Fruit fly (Drosophila melanogaster) whole organism, pupa: ENCODE results near the gene CG17784.

Source experiments
- CG10348 ChIP-seq: fragments of 200-800 bp; sonication (Bioruptor generic); IDR thresholded peaks from 2 replicates; pipeline ENCODE4 v1.3.6; 2022; ENCODE audit warnings: missing biosample characterization, missing genetic modification characterization
- CG12605 ChIP-seq: fragments of 200-800 bp; sonication (Bioruptor generic); IDR thresholded peaks from 2 replicates; pipeline ENCODE4 v1.3.6; 2022; ENCODE audit warnings: missing biosample characterization, missing genetic modification characterization
- CG13204 ChIP-seq: fragments of 200-800 bp; sonication (Bioruptor generic); optimal IDR thresholded peaks from 2 replicates; lab custom pipeline; 2018; ENCODE audit warnings: missing biosample characterization, mild to moderate bottlenecking, missing genetic modification characterization, moderate library complexity
- CG14655 ChIP-seq: fragments of 200-800 bp; sonication (Bioruptor generic); optimal IDR thresholded peaks from 3 replicates; lab custom pipeline; 2017; ENCODE audit warnings: mild to moderate bottlenecking, missing biosample characterization, missing genetic modification reagents, missing genetic modification characterization
- CG15710 ChIP-seq: fragments of 200-800 bp; sonication (Bioruptor generic); optimal IDR thresholded peaks from 2 replicates; lab custom pipeline; 2018; ENCODE audit warnings: missing biosample characterization, mild to moderate bottlenecking, missing genetic modification characterization, moderate library complexity
- CG17806 ChIP-seq: fragments of 200-800 bp; sonication (Bioruptor generic); optimal IDR thresholded peaks from 2 replicates; lab custom pipeline; 2018; ENCODE audit warnings: missing biosample characterization, mild to moderate bottlenecking, missing genetic modification characterization, moderate library complexity
- CG32121 ChIP-seq: fragments of 200-800 bp; sonication (Bioruptor generic); IDR thresholded peaks from 2 replicates; pipeline ENCODE4 v1.3.6; 2022; ENCODE audit warnings: missing biosample characterization, missing genetic modification characterization
- CG34367 ChIP-seq: fragments of 200-800 bp; sonication (Bioruptor generic); optimal IDR thresholded peaks from 2 replicates; lab custom pipeline; 2018; ENCODE audit warnings: missing biosample characterization, mild to moderate bottlenecking, missing genetic modification characterization
- CG4496 ChIP-seq: fragments of 200-800 bp; sonication (Bioruptor generic); IDR thresholded peaks from 3 replicates; pipeline ENCODE4 v1.3.6; 2022; ENCODE audit warnings: missing biosample characterization, missing genetic modification characterization
- CG8159 ChIP-seq: fragments of 200-800 bp; sonication (Bioruptor generic); optimal IDR thresholded peaks from 3 replicates; lab custom pipeline; 2018; ENCODE audit warnings: missing biosample characterization, mild to moderate bottlenecking, missing genetic modification characterization, moderate library complexity
- CG8301 ChIP-seq: fragments of 200-800 bp; sonication (Bioruptor generic); optimal IDR thresholded peaks from 2 replicates; lab custom pipeline; 2018; ENCODE audit warnings: missing biosample characterization, mild to moderate bottlenecking, missing genetic modification characterization
- CG9948 ChIP-seq: fragments of 200-800 bp; sonication (Bioruptor generic); optimal IDR thresholded peaks from 2 replicates; lab custom pipeline; 2018; ENCODE audit warnings: missing biosample characterization, mild to moderate bottlenecking, missing genetic modification characterization, moderate library complexity
- D1 ChIP-seq: fragments of 200-800 bp; sonication (Bioruptor generic); optimal IDR thresholded peaks from 2 replicates; lab custom pipeline; 2018; ENCODE audit warnings: missing biosample characterization, mild to moderate bottlenecking, missing genetic modification characterization, moderate library complexity
- EcR ChIP-seq: fragments of 200-800 bp; sonication (Bioruptor generic); optimal IDR thresholded peaks from 3 replicates; lab custom pipeline; 2019; ENCODE audit warnings: missing biosample characterization, missing genetic modification characterization, mild to moderate bottlenecking, moderate library complexity, missing genetic modification reagents
- Ets98B ChIP-seq: fragments of 200-800 bp; sonication (Bioruptor generic); IDR thresholded peaks from 2 replicates; pipeline ENCODE4 v1.3.6; 2022; ENCODE audit warnings: missing biosample characterization, missing genetic modification characterization
- Pif1A ChIP-seq: fragments of 200-800 bp; sonication (Bioruptor generic); optimal IDR thresholded peaks from 3 replicates; lab custom pipeline; 2016; ENCODE audit warnings: missing biosample characterization, missing genetic modification characterization
- Pif1B ChIP-seq: fragments of 200-800 bp; sonication (Bioruptor generic); optimal IDR thresholded peaks from 3 replicates; lab custom pipeline; 2016; ENCODE audit warnings: missing biosample characterization, missing genetic modification characterization
- Snoo ChIP-seq: fragments of 200-800 bp; sonication (Bioruptor generic); optimal IDR thresholded peaks from 3 replicates; lab custom pipeline; 2017; ENCODE audit warnings: missing biosample characterization, mild to moderate bottlenecking, missing genetic modification characterization, inconsistent platforms
- fd96Ca ChIP-seq: fragments of 200-800 bp; sonication (Bioruptor generic); IDR thresholded peaks from 3 replicates; pipeline ENCODE4 v1.3.6; 2022; ENCODE audit warnings: missing biosample characterization, missing genetic modification characterization
- gl ChIP-seq: fragments of 200-800 bp; sonication (Bioruptor generic); optimal IDR thresholded peaks from 2 replicates; lab custom pipeline; 2018; ENCODE audit warnings: missing biosample characterization, mild to moderate bottlenecking, missing genetic modification characterization
- rn ChIP-seq: fragments of 200-800 bp; sonication (Bioruptor generic); IDR thresholded peaks from 2 replicates; pipeline ENCODE4 v1.3.6; 2022; ENCODE audit warnings: missing biosample characterization, missing genetic modification characterization

The CG17784 gene

dm6 chr3R:24333182-24333808 lies 31.5 kb downstream of the CG17784 start, which contains the start of the genes Rrp5 and Dis3:
TSS of gene Rrp5 (minus strand) at chr3R:24333316.
TSS of gene Dis3 (plus strand) at chr3R:24333433.
- TF ChIP-seq fd96Ca (peak; percentile 41; the same call in 1 of the 3 replicates), CG12605 (GFP tag; lab: Robert Waterston, UW) (no peak), Pif1A (GFP tag; lab: Kevin White, UChicago) (no peak), CG4496 (peak; percentile 35; the same call in 1 of the 3 replicates)
- TF ChIP-seq, all 21 proteins: peak for 2

dm6 chr3R:24320342-24320711 lies 44.5 kb downstream of the CG17784 start:
- no peak for TF ChIP-seq CG32121 (GFP tag; lab: Robert Waterston, UW)
- TF ChIP-seq gl (tag; lab: Kevin White, UChicago) = no peak
- no peak for TF ChIP-seq CG17806
- peak; percentile 12; the same call in 1 of the 2 replicates for TF ChIP-seq Ets98B
- no peak for TF ChIP-seq CG12605 (GFP tag; lab: Robert Waterston, UW)
- TF ChIP-seq CG13204 (GFP tag; lab: Kevin White, UChicago) = no peak
- TF ChIP-seq, all 21 proteins: peak for 1

DNA sequence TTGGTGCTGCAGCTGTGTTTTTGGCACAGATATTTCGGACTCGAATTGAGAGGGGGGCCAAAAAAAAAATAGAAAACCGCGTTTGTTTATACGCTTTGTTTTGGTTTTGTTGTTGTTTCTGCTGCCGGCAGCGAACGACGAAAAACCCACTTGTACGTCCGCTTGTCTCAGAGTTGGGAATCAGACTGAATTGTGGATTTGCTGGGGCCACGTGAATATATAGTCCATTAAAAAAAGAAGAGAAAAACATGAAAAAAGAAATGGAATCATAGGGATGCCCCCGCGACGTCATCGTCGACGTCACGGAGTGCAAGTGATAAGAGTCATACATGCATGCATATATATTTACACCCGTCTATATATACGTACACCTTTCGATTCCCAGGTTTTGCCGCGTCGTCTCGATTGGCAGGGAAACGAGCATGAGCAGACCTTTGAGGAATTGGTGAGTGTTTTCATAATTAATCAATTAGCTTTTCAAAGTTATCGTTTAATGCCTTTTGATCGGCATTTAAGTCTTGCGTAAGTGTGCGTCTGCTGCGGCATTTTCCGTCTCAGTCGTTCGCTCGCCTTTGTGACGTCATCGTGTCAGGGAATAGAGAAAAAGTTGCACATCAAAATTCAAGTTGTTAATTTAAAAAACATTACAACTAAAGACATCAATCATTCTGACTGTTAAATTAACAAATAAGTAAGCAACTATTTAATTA lies 45.0 kb downstream of the CG17784 start:
- no peak for TF ChIP-seq CG10348 (GFP tag; lab: Robert Waterston, UW)
- TF ChIP-seq Snoo = no peak
- TF ChIP-seq CG8159 = no peak
- TF ChIP-seq CG13204 (GFP tag; lab: Kevin White, UChicago) = no peak
- TF ChIP-seq gl (tag; lab: Kevin White, UChicago) = peak; percentile 39
- no peak for TF ChIP-seq CG8301 (tag; lab: Kevin White, UChicago)
- TF ChIP-seq CG32121 (GFP tag; lab: Robert Waterston, UW) = no peak
- no peak for TF ChIP-seq CG14655 (GFP tag; lab: Kevin White, UChicago)
- TF ChIP-seq Pif1A (GFP tag; lab: Kevin White, UChicago) = no peak
- peak; percentile 71 for TF ChIP-seq EcR (GFP tag; lab: Kevin White, UChicago)
- peak; percentile 32; the same call in 1 of the 2 replicates for TF ChIP-seq CG12605 (GFP tag; lab: Robert Waterston, UW)
- TF ChIP-seq CG34367 (tag; lab: Kevin White, UChicago) = no peak
- TF ChIP-seq CG17806 = no peak
- no peak for TF ChIP-seq rn (GFP tag; lab: Robert Waterston, UW)
- TF ChIP-seq CG15710 (tag; lab: Kevin White, UChicago) = peak; percentile 9
- no peak for TF ChIP-seq CG9948 (tag; lab: Kevin White, UChicago)
- 0 out of 2 replicates have a peak, but pooled peaks have one; percentile 6 for TF ChIP-seq Ets98B
- no peak for TF ChIP-seq fd96Ca
- no peak for TF ChIP-seq Pif1B (GFP tag; lab: Kevin White, UChicago)
- no peak for TF ChIP-seq D1 (tag; lab: Kevin White, UChicago)
- TF ChIP-seq CG4496 = 0 out of 3 replicates have a peak, but pooled peaks have one; percentile 15

- TF ChIP-seq EcR (GFP tag; lab: Kevin White, UChicago) = no peak
- no peak for TF ChIP-seq CG17806
- no peak for TF ChIP-seq CG32121 (GFP tag; lab: Robert Waterston, UW)
- no peak for TF ChIP-seq CG9948 (tag; lab: Kevin White, UChicago)
- no peak for TF ChIP-seq Snoo
- no peak for TF ChIP-seq rn (GFP tag; lab: Robert Waterston, UW)
- no peak for TF ChIP-seq CG13204 (GFP tag; lab: Kevin White, UChicago)
- no peak for TF ChIP-seq Pif1A (GFP tag; lab: Kevin White, UChicago)
- TF ChIP-seq CG4496 = no peak
- no peak for TF ChIP-seq D1 (tag; lab: Kevin White, UChicago)
- no peak for TF ChIP-seq gl (tag; lab: Kevin White, UChicago)
- TF ChIP-seq CG12605 (GFP tag; lab: Robert Waterston, UW) = no peak
- TF ChIP-seq fd96Ca = no peak
- TF ChIP-seq CG34367 (tag; lab: Kevin White, UChicago) = no peak
- TF ChIP-seq CG15710 (tag; lab: Kevin White, UChicago) = no peak
- TF ChIP-seq Pif1B (GFP tag; lab: Kevin White, UChicago) = no peak
- TF ChIP-seq CG10348 (GFP tag; lab: Robert Waterston, UW) = no peak
- TF ChIP-seq CG8301 (tag; lab: Kevin White, UChicago) = no peak
Measured at dm6 chr3R:24319083-24319381, 45.7 kb downstream of the CG17784 start.

- no peak for TF ChIP-seq CG15710 (tag; lab: Kevin White, UChicago)
- TF ChIP-seq CG32121 (GFP tag; lab: Robert Waterston, UW) = 0 out of 2 replicates have a peak, but pooled peaks have one; percentile 50
- TF ChIP-seq CG8159 = peak; percentile 15
- TF ChIP-seq Ets98B = no peak; the same call in none of the 2 replicates
- TF ChIP-seq CG10348 (GFP tag; lab: Robert Waterston, UW) = no peak
- TF ChIP-seq Pif1A (GFP tag; lab: Kevin White, UChicago) = no peak
- no peak for TF ChIP-seq CG13204 (GFP tag; lab: Kevin White, UChicago)
- no peak for TF ChIP-seq CG9948 (tag; lab: Kevin White, UChicago)
- TF ChIP-seq D1 (tag; lab: Kevin White, UChicago) = no peak
- TF ChIP-seq CG12605 (GFP tag; lab: Robert Waterston, UW) = peak; percentile 8; the same call in 1 of the 2 replicates
- TF ChIP-seq CG34367 (tag; lab: Kevin White, UChicago) = no peak
- TF ChIP-seq Pif1B (GFP tag; lab: Kevin White, UChicago) = no peak
- TF ChIP-seq CG14655 (GFP tag; lab: Kevin White, UChicago) = no peak
- 0 out of 3 replicates have a peak, but pooled peaks have one; percentile 8 for TF ChIP-seq CG4496
- TF ChIP-seq fd96Ca = peak; percentile 21; the same call in 1 of the 3 replicates
- no peak for TF ChIP-seq CG17806
- no peak for TF ChIP-seq gl (tag; lab: Kevin White, UChicago)
- peak; percentile 20; the same call in 1 of the 2 replicates for TF ChIP-seq rn (GFP tag; lab: Robert Waterston, UW)
- TF ChIP-seq EcR (GFP tag; lab: Kevin White, UChicago) = no peak
- TF ChIP-seq CG8301 (tag; lab: Kevin White, UChicago) = no peak
- TF ChIP-seq Snoo = no peak
- TF ChIP-seq, all 21 proteins: peak for 6
Measured at dm6 chr3R:24318217-24319082, 46.3 kb downstream of the CG17784 start, which contains the start of the genes Nab2 and BRWD3. TSS of gene Nab2 (minus strand) at chr3R:24318419. TSS of gene BRWD3 (plus strand) at chr3R:24319000.
